Worm (Caenorhabditis elegans): ENCODE measurements around the gene dre-1.

DNA sequence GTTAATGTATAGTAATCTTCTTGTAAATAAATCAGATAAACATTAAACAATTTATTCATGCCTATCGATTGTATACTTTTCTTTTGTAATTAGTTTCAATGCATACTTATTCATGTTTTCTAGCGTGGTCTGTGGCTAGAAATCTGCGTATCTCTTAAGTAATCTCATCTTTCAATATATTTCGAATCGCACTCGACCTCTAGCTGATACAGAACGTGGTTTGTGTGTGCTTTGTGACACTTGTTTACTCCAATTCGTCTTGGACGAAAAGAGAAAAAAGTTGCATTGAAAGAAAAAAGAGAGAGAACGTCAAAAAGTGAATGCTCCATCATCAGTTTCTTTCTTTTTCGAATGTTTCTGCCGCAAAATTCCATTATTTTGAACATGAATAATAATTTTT lies 47.9 kb downstream of the dre-1 start:
- TF ChIP-seq lin-13 (GFP tag; optimal IDR thresholded peaks at IDR 0.05) (no peak), nhr-237 (tag; optimal IDR thresholded peaks at IDR 0.05) (no peak), ceh-16 (tag; optimal IDR thresholded peaks at IDR 0.05) (no peak), lsy-2 (tag; optimal IDR thresholded peaks at IDR 0.05) (no peak), ceh-82 (tag; optimal IDR thresholded peaks at IDR 0.05) (no peak), snpc-4 (tag; optimal IDR thresholded peaks at IDR 0.05) (no peak), unc-39 (tag; optimal IDR thresholded peaks at IDR 0.05) (no peak)
